Fruit fly (Drosophila melanogaster) whole organism, wandering third instar larva: ENCODE results near the gene SelG.

Source experiments
- Abd-B ChIP-seq: fragments of >200 bp; optimal IDR thresholded peaks from 2 replicates; lab custom pipeline; 2017; ENCODE audit warnings: missing biosample characterization, missing genetic modification characterization
- CG32264 ChIP-seq: fragments of 200-800 bp; sonication (Bioruptor generic); optimal IDR thresholded peaks from 2 replicates; lab custom pipeline; 2016; ENCODE audit warnings: missing biosample characterization, missing genetic modification characterization
- CG9705 ChIP-seq: fragments of 200-800 bp; sonication (Bioruptor generic); optimal IDR thresholded peaks from 2 replicates; lab custom pipeline; 2018; ENCODE audit warnings: missing biosample characterization, mild to moderate bottlenecking, missing genetic modification characterization
- CrebA ChIP-seq: fragments of 200-800 bp; sonication (Bioruptor generic); optimal IDR thresholded peaks from 2 replicates; lab custom pipeline; 2016; ENCODE audit warnings: missing biosample characterization, mild to moderate bottlenecking, missing genetic modification characterization, borderline replicate concordance
- Dfd ChIP-seq: fragments of >200 bp; optimal IDR thresholded peaks from 2 replicates; lab custom pipeline; 2017; ENCODE audit warnings: missing biosample characterization, missing genetic modification characterization
- Dif ChIP-seq: fragments of 200-275, 200-300 bp; sonication (Bioruptor generic); optimal IDR thresholded peaks from 2 replicates; lab custom pipeline; 2018; ENCODE audit warnings: missing biosample characterization, missing genetic modification characterization; ENCODE audit not compliant: partially characterized antibody
- GATAd ChIP-seq: sonication (Bioruptor generic); optimal IDR thresholded peaks from 2 replicates; lab custom pipeline; 2016; ENCODE audit warnings: missing biosample characterization, missing genetic modification characterization
- Hr78 ChIP-seq: fragments of >200 bp; optimal IDR thresholded peaks from 2 replicates; lab custom pipeline; 2017; ENCODE audit warnings: missing biosample characterization, missing genetic modification characterization
- Hr83 ChIP-seq: fragments of 200-300 bp; sonication (Bioruptor generic); optimal IDR thresholded peaks from 2 replicates; lab custom pipeline; 2016; ENCODE audit warnings: missing biosample characterization, mild to moderate bottlenecking, missing genetic modification characterization, moderate library complexity; ENCODE audit not compliant: poor library complexity, severe bottlenecking
- Jra ChIP-seq: sonication (Bioruptor generic); optimal IDR thresholded peaks from 2 replicates; lab custom pipeline; 2016; ENCODE audit warnings: missing biosample characterization, missing genetic modification characterization
- Mio ChIP-seq: sonication (Bioruptor generic); optimal IDR thresholded peaks from 2 replicates; lab custom pipeline; 2016; ENCODE audit warnings: missing biosample characterization, missing genetic modification characterization
- Myc ChIP-seq: fragments of >200 bp; optimal IDR thresholded peaks from 2 replicates; lab custom pipeline; 2017
- N ChIP-seq: fragments of >200 bp; optimal IDR thresholded peaks from 2 replicates; lab custom pipeline; 2018; ENCODE audit warnings: missing biosample characterization, missing external identifiers, missing genetic modification characterization
- OdsH ChIP-seq: fragments of 200-800 bp; sonication (Bioruptor generic); optimal IDR thresholded peaks from 2 replicates; lab custom pipeline; 2016; ENCODE audit warnings: missing biosample characterization, mild to moderate bottlenecking, missing genetic modification characterization
- Rel ChIP-seq, 2 experiments: fragments of 200-800 bp; sonication (Bioruptor generic) in 1 of 2; optimal IDR thresholded peaks; 2 replicates in 1 of 2; 3 replicates in 1 of 2; lab custom pipeline; 2016 to 2019; ENCODE audit warnings: mild to moderate bottlenecking in 2 of 2, missing biosample characterization in 2 of 2, missing genetic modification characterization in 2 of 2, moderate library complexity in 1 of 2
- Sp1 ChIP-seq: fragments of 200-800 bp; sonication (Bioruptor generic); optimal IDR thresholded peaks from 3 replicates; lab custom pipeline; 2019; ENCODE audit warnings: missing biosample characterization, mild to moderate bottlenecking, missing genetic modification characterization, moderate library complexity
- Vsx2 ChIP-seq: fragments of 200-300, 225-300 bp; sonication (Bioruptor generic); optimal IDR thresholded peaks from 2 replicates; lab custom pipeline; 2018; ENCODE audit warnings: missing biosample characterization, missing genetic modification characterization; ENCODE audit not compliant: partially characterized antibody
- br ChIP-seq: fragments of 200-800 bp; sonication (Bioruptor generic); optimal IDR thresholded peaks from 2 replicates; lab custom pipeline; 2016; ENCODE audit warnings: missing biosample characterization, missing genetic modification characterization
- dl ChIP-seq, 2 experiments: fragments of 175-275, 200-275 bp in 1 of 2; fragments of 200-275 bp in 1 of 2; sonication (Bioruptor generic); optimal IDR thresholded peaks; lab custom pipeline; 2018; ENCODE audit warnings: mild to moderate bottlenecking in 2 of 2, missing biosample characterization in 2 of 2, missing genetic modification characterization in 2 of 2, moderate library complexity in 2 of 2; ENCODE audit not compliant: partially characterized antibody in 2 of 2, insufficient read depth in 1 of 2
- dmrt93B ChIP-seq: fragments of 200-800 bp; sonication (Bioruptor generic); optimal IDR thresholded peaks from 2 replicates; lab custom pipeline; 2018; ENCODE audit warnings: missing biosample characterization, mild to moderate bottlenecking, missing genetic modification characterization
- dsf ChIP-seq: sonication (Bioruptor generic); optimal IDR thresholded peaks from 2 replicates; lab custom pipeline; 2016; ENCODE audit warnings: missing biosample characterization, missing genetic modification characterization, borderline replicate concordance
- ey ChIP-seq: fragments of 200-800 bp; sonication (Bioruptor generic); optimal IDR thresholded peaks from 2 replicates; lab custom pipeline; 2016; ENCODE audit warnings: missing biosample characterization, missing genetic modification characterization
- foxo ChIP-seq, 2 experiments: fragments of 200-800 bp; sonication (Bioruptor generic); optimal IDR thresholded peaks; 2 replicates in 1 of 2; 3 replicates in 1 of 2; lab custom pipeline; 2016 to 2017; ENCODE audit warnings: missing biosample characterization in 2 of 2, missing genetic modification characterization in 2 of 2
- h ChIP-seq: fragments of 200-800 bp; sonication (Bioruptor generic); optimal IDR thresholded peaks from 3 replicates; lab custom pipeline; 2016; ENCODE audit warnings: missing biosample characterization, mild to moderate bottlenecking, missing genetic modification characterization
- jim ChIP-seq: fragments of 175-275, 200-325 bp; sonication (Bioruptor generic); optimal IDR thresholded peaks from 2 replicates; lab custom pipeline; 2016; ENCODE audit warnings: missing biosample characterization, mild to moderate bottlenecking, missing genetic modification characterization
- lola ChIP-seq: fragments of >200 bp; optimal IDR thresholded peaks from 2 replicates; lab custom pipeline; 2017; ENCODE audit warnings: missing biosample characterization, missing genetic modification characterization
- pan ChIP-seq: fragments of >200 bp; optimal IDR thresholded peaks from 2 replicates; lab custom pipeline; 2017
- rgr ChIP-seq: fragments of 200-800 bp; sonication (Bioruptor generic); optimal IDR thresholded peaks from 3 replicates; lab custom pipeline; 2016; ENCODE audit warnings: missing biosample characterization, mild to moderate bottlenecking, missing genetic modification characterization
- sage ChIP-seq: fragments of 200-800 bp; sonication (Bioruptor generic); optimal IDR thresholded peaks from 2 replicates; lab custom pipeline; 2016; ENCODE audit warnings: missing biosample characterization, mild to moderate bottlenecking, missing genetic modification characterization
- sv ChIP-seq: fragments of 200-800 bp; sonication (Bioruptor generic); optimal IDR thresholded peaks from 3 replicates; lab custom pipeline; 2016; ENCODE audit warnings: missing biosample characterization, missing genetic modification characterization
- tai ChIP-seq: sonication (Bioruptor generic); optimal IDR thresholded peaks from 2 replicates; lab custom pipeline; 2016; ENCODE audit warnings: missing biosample characterization, missing genetic modification characterization
- usp ChIP-seq: fragments of >200 bp; optimal IDR thresholded peaks from 2 replicates; lab custom pipeline; 2017; ENCODE audit warnings: missing biosample characterization, missing genetic modification characterization
- woc ChIP-seq: sonication (Bioruptor generic); optimal IDR thresholded peaks from 2 replicates; lab custom pipeline; 2016; ENCODE audit warnings: missing biosample characterization, mild to moderate bottlenecking, missing genetic modification characterization

Gene SelG

dm6 chrX:11881686-11882085, 5.4 kb upstream of the SelG start:
- no peak for TF ChIP-seq N (GFP tag; lab: Kevin White, UChicago)
- TF ChIP-seq, all 38 proteins: peak for 0

DNA sequence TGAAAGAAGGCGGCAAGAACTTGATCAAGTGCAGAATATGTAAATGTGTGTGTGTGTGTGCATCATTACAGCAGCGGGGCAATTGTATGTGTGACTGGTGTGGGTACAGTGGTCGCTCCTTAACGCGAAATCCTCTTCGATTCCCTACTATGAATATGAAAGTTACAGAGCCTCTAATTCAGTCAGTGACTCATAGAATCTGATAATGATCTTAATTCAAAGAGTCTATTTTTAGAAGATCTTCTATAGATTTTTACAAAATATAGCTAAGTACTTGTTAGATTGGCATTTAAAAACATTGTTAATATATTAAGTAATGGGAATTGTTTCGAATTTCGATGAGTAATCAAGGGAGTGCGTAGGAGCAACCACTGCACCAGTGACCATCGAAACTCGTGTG, 4.6 kb upstream of the SelG start:
- TF ChIP-seq OdsH: no peak
- TF ChIP-seq dsf (GFP tag; lab: Kevin White, UChicago): no peak
- no peak for TF ChIP-seq dmrt93B (GFP tag; lab: Kevin White, UChicago)
- TF ChIP-seq Dif: no peak
- TF ChIP-seq ey: no peak
- no peak for TF ChIP-seq dl (GFP tag; optimal IDR thresholded peaks at IDR 0.05; lab: Kevin White, UChicago; ENCODE audit: insufficient read depth in 1 of 2, partially characterized antibody in 2 of 2)
- TF ChIP-seq Hr83: no peak
- TF ChIP-seq Dfd (GFP tag; lab: Kevin White, UChicago): no peak
- TF ChIP-seq woc (GFP tag; lab: Kevin White, UChicago): no peak
- no peak for TF ChIP-seq Abd-B (GFP tag; lab: Kevin White, UChicago)
- no peak for TF ChIP-seq Rel (GFP tag; optimal IDR thresholded peaks at IDR 0.05; lab: Kevin White, UChicago)
- TF ChIP-seq Rel (tag; optimal IDR thresholded peaks at IDR 0.05; lab: Kevin White, UChicago): no peak
- TF ChIP-seq usp: no peak
- TF ChIP-seq br (GFP tag; lab: Kevin White, UChicago): no peak
- no peak for TF ChIP-seq Vsx2
- TF ChIP-seq sage (GFP tag; lab: Kevin White, UChicago): no peak
- TF ChIP-seq CrebA (GFP tag; lab: Kevin White, UChicago): no peak

- TF ChIP-seq pan (lab: Kevin White, UChicago) (no peak), br (GFP tag; lab: Kevin White, UChicago) (no peak), dmrt93B (GFP tag; lab: Kevin White, UChicago) (no peak), Myc (lab: Kevin White, UChicago) (no peak), dl (GFP tag; optimal IDR thresholded peaks at IDR 0.05; lab: Kevin White, UChicago; ENCODE audit: insufficient read depth in 1 of 2, partially characterized antibody in 2 of 2) (no peak), jim (GFP tag; lab: Kevin White, UChicago) (no peak), rgr (GFP tag; lab: Kevin White, UChicago) (no peak), Vsx2 (no peak), Hr78 (GFP tag; lab: Kevin White, UChicago) (no peak), Dif (no peak), tai (no peak), N (GFP tag; lab: Kevin White, UChicago) (no peak)
These were observed 3.0 kb upstream of the SelG start for dm6 chrX:11884134-11884533.

- TF ChIP-seq lola (GFP tag; lab: Kevin White, UChicago) (no peak), Hr78 (GFP tag; lab: Kevin White, UChicago) (no peak), foxo (GFP tag; optimal IDR thresholded peaks at IDR 0.05; lab: Kevin White, UChicago) (peak in 1 of 2 experiments; percentile 14)
These were observed 1.7 kb upstream of the SelG start for dm6 chrX:11885356-11885755.

DNA sequence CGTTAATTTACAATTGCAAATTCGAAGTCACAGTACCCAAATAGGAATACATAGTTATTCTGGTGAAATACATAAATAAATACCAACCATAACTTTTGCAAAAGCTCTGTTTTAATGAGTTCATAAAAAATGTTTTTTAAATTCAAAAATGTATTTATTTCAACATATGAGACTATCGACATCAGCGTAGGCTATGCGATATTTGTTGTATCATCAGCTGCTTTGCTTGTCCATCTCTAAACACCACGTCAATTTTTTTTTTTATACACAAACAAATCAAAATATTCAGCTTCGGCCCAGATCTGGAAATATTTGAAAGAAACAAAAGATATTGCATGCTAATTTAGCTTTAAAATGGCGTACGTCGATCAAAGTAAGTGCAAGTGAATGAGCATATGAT, 1.1 kb downstream of the SelG start, which contains the start of gene CG1840:
Gene CG1840 (plus strand): TSS at position 211 of the 400 bp plus-strand sequence.
- TF ChIP-seq GATAd (GFP tag; lab: Kevin White, UChicago) (no peak), h (GFP tag; lab: Kevin White, UChicago) (peak; percentile 26), N (GFP tag; lab: Kevin White, UChicago) (no peak), rgr (GFP tag; lab: Kevin White, UChicago) (peak; percentile 24), woc (GFP tag; lab: Kevin White, UChicago) (peak; percentile 62), Hr83 (peak; percentile 10)

- TF ChIP-seq sv (GFP tag; lab: Kevin White, UChicago) (no peak), Jra (GFP tag; lab: Kevin White, UChicago) (no peak), usp (no peak), CG9705 (GFP tag; lab: Kevin White, UChicago) (no peak), Dif (no peak), Mio (no peak), Hr78 (GFP tag; lab: Kevin White, UChicago) (no peak), CG32264 (no peak), Vsx2 (no peak), Hr83 (no peak), woc (GFP tag; lab: Kevin White, UChicago) (no peak), dmrt93B (GFP tag; lab: Kevin White, UChicago) (no peak), tai (no peak), GATAd (GFP tag; lab: Kevin White, UChicago) (no peak), Sp1 (no peak)
- TF ChIP-seq, all 38 proteins: peak for 0
These were observed 4.6 kb downstream of the SelG start, which contains the start of gene sicily for dm6 chrX:11891682-11892179. sicily (plus strand) TSS chrX:11891732.
